Worm (Caenorhabditis elegans) whole organism, L2 larva: Measurements from ENCODE around the gene C25G4.7.

Source experiments
- Y55F3AM.14 ChIP-seq: fragments of 200-800 bp; sonication (Bioruptor generic); optimal IDR thresholded peaks from 2 replicates; lab custom pipeline; 2018; ENCODE audit warnings: mild to moderate bottlenecking, missing genetic modification characterization, missing compliant biosample characterization
- ZK546.5 ChIP-seq: sonication (generic microtip); optimal IDR thresholded peaks from 2 replicates; lab custom pipeline; 2017; ENCODE audit warnings: missing biosample characterization, missing genetic modification characterization
- aly-2 ChIP-seq: fragments of 150-350 bp; optimal IDR thresholded peaks from 2 replicates; lab custom pipeline; 2014; ENCODE audit warnings: missing biosample characterization, missing genetic modification characterization
- blmp-1 ChIP-seq: sonication (generic microtip); optimal IDR thresholded peaks from 2 replicates; lab custom pipeline; 2017; ENCODE audit warnings: missing genetic modification characterization, mild to moderate bottlenecking, missing compliant biosample characterization, antibody characterized with exemption, moderate library complexity; ENCODE audit not compliant: insufficient read depth
- dmd-4 ChIP-seq: sonication (generic microtip); optimal IDR thresholded peaks from 2 replicates; lab custom pipeline; 2017; ENCODE audit warnings: missing biosample characterization, missing genetic modification characterization
- egl-27 ChIP-seq: sonication (generic microtip); optimal IDR thresholded peaks from 3 replicates; lab custom pipeline; 2017; ENCODE audit warnings: missing biosample characterization, missing genetic modification reagents, missing genetic modification characterization
- lin-39 ChIP-seq: fragments of 150-350 bp; optimal IDR thresholded peaks from 2 replicates; lab custom pipeline; 2014; ENCODE audit warnings: missing biosample characterization, missing genetic modification reagents, missing genetic modification characterization
- lsy-2 ChIP-seq, 2 experiments: fragments of 150-350 bp in 1 of 2; sonication (generic microtip) in 1 of 2; optimal IDR thresholded peaks; 2 replicates each; lab custom pipeline; 2014 to 2017; ENCODE audit warnings: missing biosample characterization in 2 of 2, missing genetic modification characterization in 2 of 2
- mab-5 ChIP-seq: fragments of 150-350 bp; optimal IDR thresholded peaks from 2 replicates; lab custom pipeline; 2014; ENCODE audit warnings: missing biosample characterization, missing genetic modification characterization
- nhr-11 ChIP-seq: fragments of 150-350 bp; optimal IDR thresholded peaks from 2 replicates; lab custom pipeline; 2014; ENCODE audit warnings: missing biosample characterization, missing genetic modification characterization
- sem-4 ChIP-seq: fragments of 150-350 bp; optimal IDR thresholded peaks from 2 replicates; lab custom pipeline; 2014; ENCODE audit warnings: missing biosample characterization, missing genetic modification reagents, missing genetic modification characterization
- snpc-4 ChIP-seq: fragments of 150-350 bp; optimal IDR thresholded peaks from 2 replicates; lab custom pipeline; 2014; ENCODE audit warnings: missing biosample characterization, missing genetic modification characterization
- unc-62 ChIP-seq: fragments of 150-350 bp; optimal IDR thresholded peaks from 2 replicates; lab custom pipeline; 2014; ENCODE audit warnings: missing biosample characterization, missing genetic modification reagents, missing genetic modification characterization
- ztf-11 ChIP-seq: sonication (generic microtip); optimal IDR thresholded peaks from 2 replicates; lab custom pipeline; 2017; ENCODE audit warnings: missing biosample characterization, missing genetic modification characterization

DNA sequence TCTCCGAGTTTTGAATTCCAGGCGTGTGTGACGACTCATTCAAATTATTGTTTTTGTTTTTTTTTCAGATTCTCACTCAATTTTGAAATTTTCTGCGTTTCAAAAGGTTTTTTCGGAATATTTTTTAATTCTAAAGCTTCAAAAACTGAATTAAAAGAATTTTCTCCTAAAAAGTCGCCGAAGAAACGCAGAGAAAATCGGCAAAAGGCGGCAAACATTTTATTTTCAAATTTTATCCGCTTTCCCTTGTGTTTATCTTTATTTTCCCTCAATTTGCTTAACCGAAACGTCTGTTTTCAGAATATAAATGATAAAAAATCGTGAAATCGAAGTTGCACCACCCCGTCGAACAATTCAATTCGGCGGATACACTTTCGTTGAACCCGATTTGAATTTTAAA, 33.8 kb downstream of the C25G4.7 start, which contains the start of gene him-6:
- no peak for TF ChIP-seq lsy-2 (tag; optimal IDR thresholded peaks at IDR 0.05; lab: Kevin White, UChicago)
- TF ChIP-seq ztf-11 (tag; lab: Kevin White, UChicago), result no peak
- no peak for TF ChIP-seq sem-4 (tag; lab: Kevin White, UChicago)
- no peak for TF ChIP-seq lin-39 (tag; lab: Kevin White, UChicago)
- TF ChIP-seq ZK546.5 (tag; lab: Kevin White, UChicago), result no peak
- no peak for TF ChIP-seq snpc-4
- TF ChIP-seq unc-62 (GFP tag; lab: Kevin White, UChicago), result no peak
- TF ChIP-seq dmd-4 (tag; lab: Kevin White, UChicago), result no peak
- TF ChIP-seq blmp-1 (tag; lab: Kevin White, UChicago), result no peak
- TF ChIP-seq aly-2 (tag; lab: Kevin White, UChicago), result no peak
- TF ChIP-seq nhr-11 (tag; lab: Kevin White, UChicago), result no peak
- TF ChIP-seq Y55F3AM.14, result no peak
- TF ChIP-seq mab-5 (tag; lab: Kevin White, UChicago), result no peak
- TF ChIP-seq egl-27, result no peak
